Fruit fly (Drosophila melanogaster): Measurements from ENCODE around the gene unc79.

unc79 gene

dm6 chr3R:19246080-19246637 lies at the start of gene unc79:
Gene unc79, minus strand, starts transcription at chr3R:19246130.
- TF ChIP-seq CTCF (optimal IDR thresholded peaks at IDR 0.05): no peak

dm6 chr3R:19293873-19294272 lies 47.9 kb upstream of the unc79 start:
- TF ChIP-seq CG8478 (optimal IDR thresholded peaks at IDR 0.05): no peak
- no peak for TF ChIP-seq CTCF (optimal IDR thresholded peaks at IDR 0.05)

- TF ChIP-seq CTCF (optimal IDR thresholded peaks at IDR 0.05) (no peak), CG8478 (optimal IDR thresholded peaks at IDR 0.05) (no peak)
These were observed 47.0 kb upstream of the unc79 start for dm6 chr3R:19292971-19293370.

dm6 chr3R:19287693-19288092 lies 41.8 kb upstream of the unc79 start:
- TF ChIP-seq CG8478 (optimal IDR thresholded peaks at IDR 0.05) (no peak), CTCF (optimal IDR thresholded peaks at IDR 0.05) (no peak)

- TF ChIP-seq CG8478 (optimal IDR thresholded peaks at IDR 0.05) (no peak), CTCF (optimal IDR thresholded peaks at IDR 0.05) (no peak)
These were observed 40.6 kb upstream of the unc79 start for dm6 chr3R:19286488-19286887.

dm6 chr3R:19283514-19283913 lies 37.6 kb upstream of the unc79 start:
- TF ChIP-seq CTCF (optimal IDR thresholded peaks at IDR 0.05) (no peak), CG8478 (optimal IDR thresholded peaks at IDR 0.05) (no peak)

- TF ChIP-seq CTCF (optimal IDR thresholded peaks at IDR 0.05): no peak
- no peak for TF ChIP-seq CG8478 (optimal IDR thresholded peaks at IDR 0.05)
These were observed 36.9 kb upstream of the unc79 start for dm6 chr3R:19282832-19283231.

- TF ChIP-seq CG8478 (optimal IDR thresholded peaks at IDR 0.05) (no peak), CTCF (optimal IDR thresholded peaks at IDR 0.05) (no peak)
These were observed 36.3 kb upstream of the unc79 start for dm6 chr3R:19282240-19282639.

dm6 chr3R:19276135-19276534 lies 30.2 kb upstream of the unc79 start:
- TF ChIP-seq CTCF (optimal IDR thresholded peaks at IDR 0.05) (no peak), CG8478 (optimal IDR thresholded peaks at IDR 0.05) (no peak)

dm6 chr3R:19274028-19274427 lies 28.1 kb upstream of the unc79 start:
- TF ChIP-seq CG8478 (optimal IDR thresholded peaks at IDR 0.05) (no peak), CTCF (optimal IDR thresholded peaks at IDR 0.05) (no peak)

dm6 chr3R:19271125-19271524 lies 25.2 kb upstream of the unc79 start:
- peak; percentile 59 to 67 for TF ChIP-seq CTCF (optimal IDR thresholded peaks at IDR 0.05)
- TF ChIP-seq CG8478 (optimal IDR thresholded peaks at IDR 0.05): no peak

dm6 chr3R:19264789-19265188 lies 18.9 kb upstream of the unc79 start:
- TF ChIP-seq CTCF (optimal IDR thresholded peaks at IDR 0.05) (no peak), CG8478 (optimal IDR thresholded peaks at IDR 0.05) (no peak)

- no peak for TF ChIP-seq CTCF (optimal IDR thresholded peaks at IDR 0.05)
- TF ChIP-seq CG8478 (optimal IDR thresholded peaks at IDR 0.05): no peak
These were observed 10.5 kb upstream of the unc79 start, which contains the start of gene CG14280 for dm6 chr3R:19256477-19256876. Gene CG14280, plus strand, starts transcription at chr3R:19256777.

- TF ChIP-seq CTCF (optimal IDR thresholded peaks at IDR 0.05) (no peak), CG8478 (optimal IDR thresholded peaks at IDR 0.05) (no peak)
These were observed 9.3 kb upstream of the unc79 start for dm6 chr3R:19255255-19255654.

- TF ChIP-seq CG8478 (optimal IDR thresholded peaks at IDR 0.05): no peak
- no peak for TF ChIP-seq CTCF (optimal IDR thresholded peaks at IDR 0.05)
These were observed 8.0 kb upstream of the unc79 start for dm6 chr3R:19253975-19254374.

- no peak for TF ChIP-seq CG8478 (optimal IDR thresholded peaks at IDR 0.05)
- TF ChIP-seq CTCF (optimal IDR thresholded peaks at IDR 0.05): no peak
These were observed 4.1 kb upstream of the unc79 start for dm6 chr3R:19250063-19250462.

- TF ChIP-seq CTCF (optimal IDR thresholded peaks at IDR 0.05) (no peak), CG8478 (optimal IDR thresholded peaks at IDR 0.05) (no peak)
These were observed 2.1 kb upstream of the unc79 start, which contains the start of gene CG5217 for dm6 chr3R:19248036-19248435. Gene CG5217, minus strand, starts transcription at chr3R:19248136.
